Worm (Caenorhabditis elegans): ENCODE data around the gene fbxa-209.

The fbxa-209 gene

ce11 chrV:15426944-15427343 is at the start of gene fbxa-209:
TSS of gene fbxa-209 (minus strand) at chrV:15427044.
- TF ChIP-seq npax-4 (tag; optimal IDR thresholded peaks at IDR 0.05) (no peak), fkh-6 (tag; optimal IDR thresholded peaks at IDR 0.05) (no peak), sdc-2 (tag; optimal IDR thresholded peaks at IDR 0.05) (no peak), ref-2 (tag; optimal IDR thresholded peaks at IDR 0.05) (no peak), ceh-9 (tag; optimal IDR thresholded peaks at IDR 0.05) (no peak), ceh-22 (tag; optimal IDR thresholded peaks at IDR 0.05) (no peak), pha-2 (tag; optimal IDR thresholded peaks at IDR 0.05) (no peak), C38D4.7 (GFP tag; optimal IDR thresholded peaks at IDR 0.05) (no peak), nhr-232 (tag; optimal IDR thresholded peaks at IDR 0.05) (no peak), elt-2 (tag; optimal IDR thresholded peaks at IDR 0.05) (no peak), lin-11 (tag; optimal IDR thresholded peaks at IDR 0.05) (no peak), mec-3 (tag; optimal IDR thresholded peaks at IDR 0.05; ENCODE audit: borderline replicate concordance) (no peak), elt-4 (tag; optimal IDR thresholded peaks at IDR 0.05) (no peak), ceh-24 (tag; optimal IDR thresholded peaks at IDR 0.05) (no peak), K09A11.1 (tag; optimal IDR thresholded peaks at IDR 0.05; ENCODE audit: insufficient read depth) (no peak), odd-2 (tag; optimal IDR thresholded peaks at IDR 0.05) (no peak), dmd-4 (tag; optimal IDR thresholded peaks at IDR 0.05; ENCODE audit: borderline replicate concordance) (no peak), ama-1 (optimal IDR thresholded peaks at IDR 0.05) (no peak)

ce11 chrV:15471029-15471428 is 44.2 kb upstream of the fbxa-209 start, which contains the start of gene dpf-1:
TSS of gene dpf-1 (plus strand) at chrV:15471329.
- TF ChIP-seq unc-42 (tag; optimal IDR thresholded peaks at IDR 0.05), result no peak

ce11 chrV:15466719-15467118 is 39.9 kb upstream of the fbxa-209 start:
- no peak for TF ChIP-seq gmeb-2 (tag; optimal IDR thresholded peaks at IDR 0.05)
- TF ChIP-seq unc-55 (GFP tag; optimal IDR thresholded peaks at IDR 0.05), result no peak
- no peak for TF ChIP-seq sdc-2 (tag; optimal IDR thresholded peaks at IDR 0.05)
- no peak for TF ChIP-seq T23F11.4 (GFP tag; optimal IDR thresholded peaks at IDR 0.05)
- no peak for TF ChIP-seq pat-9 (tag; optimal IDR thresholded peaks at IDR 0.05)
- TF ChIP-seq hlh-8 (tag; optimal IDR thresholded peaks at IDR 0.05), result no peak
- TF ChIP-seq F13H6.1 (tag; optimal IDR thresholded peaks at IDR 0.05), result no peak
- no peak for TF ChIP-seq syd-9 (tag; optimal IDR thresholded peaks at IDR 0.05)

- TF ChIP-seq C08G9.2 (tag; optimal IDR thresholded peaks at IDR 0.05) (no peak), ceh-30 (tag; optimal IDR thresholded peaks at IDR 0.05) (no peak), hlh-6 (tag; optimal IDR thresholded peaks at IDR 0.05) (no peak), hlh-30 (tag; optimal IDR thresholded peaks at IDR 0.05; ENCODE audit: insufficient read depth) (no peak), ceh-14 (tag; optimal IDR thresholded peaks at IDR 0.05) (no peak), unc-3 (GFP tag; conservative IDR thresholded peaks at IDR 0.05) (no peak), unc-3 (tag; optimal IDR thresholded peaks at IDR 0.05) (no peak), zip-5 (tag; optimal IDR thresholded peaks at IDR 0.05) (no peak), ceh-45 (GFP tag; IDR thresholded peaks at IDR 0.05) (no peak), nfya-1 (tag; optimal IDR thresholded peaks at IDR 0.05) (no peak), hlh-13 (GFP tag; optimal IDR thresholded peaks at IDR 0.05) (no peak), gmeb-2 (tag; optimal IDR thresholded peaks at IDR 0.05) (no peak), pha-2 (tag; optimal IDR thresholded peaks at IDR 0.05) (no peak), ama-1 (optimal IDR thresholded peaks at IDR 0.05) (no peak), ttx-3 (tag; optimal IDR thresholded peaks at IDR 0.05) (no peak), ceh-6 (GFP tag; optimal IDR thresholded peaks at IDR 0.05) (no peak), F13H6.1 (tag; optimal IDR thresholded peaks at IDR 0.05) (no peak), eyg-1 (tag; optimal IDR thresholded peaks at IDR 0.05) (no peak), syd-9 (tag; optimal IDR thresholded peaks at IDR 0.05) (no peak)
Measured at ce11 chrV:15466017-15466416, 39.2 kb upstream of the fbxa-209 start.
